Fruit fly (Drosophila melanogaster): ENCODE results near the gene JMJD7.

dm6 chr3L:13486041-13486859 is 36.2 kb upstream of the JMJD7 start, which contains the start of the genes Abp1 and Tgi:
- TF ChIP-seq CG8478 (optimal IDR thresholded peaks at IDR 0.05) (no peak), CTCF (optimal IDR thresholded peaks at IDR 0.05) (peak; percentile 58 to 59)
